Fruit fly (Drosophila melanogaster): Measurements from ENCODE around the gene CG13392.

dm6 chr2L:8344536-8344935 is 38.1 kb downstream of the CG13392 start:
- no peak for TF ChIP-seq pan (optimal IDR thresholded peaks at IDR 0.05)
- no peak for TF ChIP-seq usp (GFP tag; optimal IDR thresholded peaks at IDR 0.05)
- no peak for TF ChIP-seq Dll (optimal IDR thresholded peaks at IDR 0.05)
- TF ChIP-seq psq (optimal IDR thresholded peaks at IDR 0.05) = no peak
- no peak for TF ChIP-seq EcR (GFP tag; optimal IDR thresholded peaks at IDR 0.05)
